Worm (Caenorhabditis elegans): Measurements from ENCODE around the gene plpr-1.

DNA sequence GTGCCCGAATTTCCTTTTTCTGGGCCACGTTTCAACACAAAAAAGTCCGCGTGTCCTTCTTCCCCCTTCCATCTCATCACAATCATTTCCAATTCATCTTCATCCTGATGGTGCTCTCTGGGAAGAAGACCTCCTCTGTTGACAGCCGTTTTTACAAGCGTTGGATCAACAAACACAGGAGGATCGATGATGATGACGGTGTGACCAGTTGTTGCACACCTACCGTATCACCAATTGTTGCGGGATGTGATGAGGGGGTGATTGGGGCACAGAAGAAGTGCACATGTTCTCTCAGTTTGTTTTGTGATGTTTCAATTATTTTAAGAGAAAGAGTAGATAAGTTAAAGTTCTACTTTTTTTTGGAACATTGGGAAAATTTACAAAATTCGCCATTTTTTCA is 53.4 kb downstream of the plpr-1 start:
- no peak for TF ChIP-seq ceh-16 (tag; optimal IDR thresholded peaks at IDR 0.05)
- TF ChIP-seq snpc-4 (tag; optimal IDR thresholded peaks at IDR 0.05), result no peak
- TF ChIP-seq aly-2 (tag; optimal IDR thresholded peaks at IDR 0.05), result no peak
- TF ChIP-seq unc-39 (tag; optimal IDR thresholded peaks at IDR 0.05), result no peak
- TF ChIP-seq pqm-1 (tag; optimal IDR thresholded peaks at IDR 0.05), result no peak
- TF ChIP-seq skn-1 (tag; optimal IDR thresholded peaks at IDR 0.05), result no peak
